Fruit fly (Drosophila melanogaster) whole organism, wandering third instar larva: Measurements from ENCODE around the gene Vps52.

Experiments
- Abd-B ChIP-seq: fragments of >200 bp; optimal IDR thresholded peaks from 2 replicates; lab custom pipeline; 2017; ENCODE audit warnings: missing biosample characterization, missing genetic modification characterization
- CG32264 ChIP-seq: fragments of 200-800 bp; sonication (Bioruptor generic); optimal IDR thresholded peaks from 2 replicates; lab custom pipeline; 2016; ENCODE audit warnings: missing biosample characterization, missing genetic modification characterization
- CG9705 ChIP-seq: fragments of 200-800 bp; sonication (Bioruptor generic); optimal IDR thresholded peaks from 2 replicates; lab custom pipeline; 2018; ENCODE audit warnings: missing biosample characterization, mild to moderate bottlenecking, missing genetic modification characterization
- CrebA ChIP-seq: fragments of 200-800 bp; sonication (Bioruptor generic); optimal IDR thresholded peaks from 2 replicates; lab custom pipeline; 2016; ENCODE audit warnings: missing biosample characterization, mild to moderate bottlenecking, missing genetic modification characterization, borderline replicate concordance
- Dfd ChIP-seq: fragments of >200 bp; optimal IDR thresholded peaks from 2 replicates; lab custom pipeline; 2017; ENCODE audit warnings: missing biosample characterization, missing genetic modification characterization
- Dif ChIP-seq: fragments of 200-275, 200-300 bp; sonication (Bioruptor generic); optimal IDR thresholded peaks from 2 replicates; lab custom pipeline; 2018; ENCODE audit warnings: missing biosample characterization, missing genetic modification characterization; ENCODE audit not compliant: partially characterized antibody
- GATAd ChIP-seq: sonication (Bioruptor generic); optimal IDR thresholded peaks from 2 replicates; lab custom pipeline; 2016; ENCODE audit warnings: missing biosample characterization, missing genetic modification characterization
- HLH106 ChIP-seq: fragments of 200-800 bp; optimal IDR thresholded peaks from 3 replicates; lab custom pipeline; 2019; ENCODE audit warnings: missing biosample characterization, mild to moderate bottlenecking, missing genetic modification characterization, moderate library complexity
- Hnf4 ChIP-seq: fragments of 200-800 bp; sonication (Bioruptor generic); optimal IDR thresholded peaks from 2 replicates; lab custom pipeline; 2016; ENCODE audit warnings: missing biosample characterization, mild to moderate bottlenecking, missing genetic modification characterization
- Hr78 ChIP-seq: fragments of >200 bp; optimal IDR thresholded peaks from 2 replicates; lab custom pipeline; 2017; ENCODE audit warnings: missing biosample characterization, missing genetic modification characterization
- Hr83 ChIP-seq: fragments of 200-300 bp; sonication (Bioruptor generic); optimal IDR thresholded peaks from 2 replicates; lab custom pipeline; 2016; ENCODE audit warnings: missing biosample characterization, mild to moderate bottlenecking, missing genetic modification characterization, moderate library complexity; ENCODE audit not compliant: poor library complexity, severe bottlenecking
- Jra ChIP-seq: sonication (Bioruptor generic); optimal IDR thresholded peaks from 2 replicates; lab custom pipeline; 2016; ENCODE audit warnings: missing biosample characterization, missing genetic modification characterization
- Mio ChIP-seq: sonication (Bioruptor generic); optimal IDR thresholded peaks from 2 replicates; lab custom pipeline; 2016; ENCODE audit warnings: missing biosample characterization, missing genetic modification characterization
- Myc ChIP-seq: fragments of >200 bp; optimal IDR thresholded peaks from 2 replicates; lab custom pipeline; 2017
- N ChIP-seq: fragments of >200 bp; optimal IDR thresholded peaks from 2 replicates; lab custom pipeline; 2018; ENCODE audit warnings: missing biosample characterization, missing external identifiers, missing genetic modification characterization
- OdsH ChIP-seq: fragments of 200-800 bp; sonication (Bioruptor generic); optimal IDR thresholded peaks from 2 replicates; lab custom pipeline; 2016; ENCODE audit warnings: missing biosample characterization, mild to moderate bottlenecking, missing genetic modification characterization
- Rel ChIP-seq, 2 experiments: fragments of 200-800 bp; sonication (Bioruptor generic) in 1 of 2; optimal IDR thresholded peaks; 2 replicates in 1 of 2; 3 replicates in 1 of 2; lab custom pipeline; 2016 to 2019; ENCODE audit warnings: mild to moderate bottlenecking in 2 of 2, missing biosample characterization in 2 of 2, missing genetic modification characterization in 2 of 2, moderate library complexity in 1 of 2
- Vsx2 ChIP-seq: fragments of 200-300, 225-300 bp; sonication (Bioruptor generic); optimal IDR thresholded peaks from 2 replicates; lab custom pipeline; 2018; ENCODE audit warnings: missing biosample characterization, missing genetic modification characterization; ENCODE audit not compliant: partially characterized antibody
- br ChIP-seq: fragments of 200-800 bp; sonication (Bioruptor generic); optimal IDR thresholded peaks from 2 replicates; lab custom pipeline; 2016; ENCODE audit warnings: missing biosample characterization, missing genetic modification characterization
- brk ChIP-seq: fragments of 200-800 bp; sonication (Bioruptor generic); optimal IDR thresholded peaks from 2 replicates; lab custom pipeline; 2016; ENCODE audit warnings: missing biosample characterization, mild to moderate bottlenecking, missing genetic modification characterization
- dmrt93B ChIP-seq: fragments of 200-800 bp; sonication (Bioruptor generic); optimal IDR thresholded peaks from 2 replicates; lab custom pipeline; 2018; ENCODE audit warnings: missing biosample characterization, mild to moderate bottlenecking, missing genetic modification characterization
- dsf ChIP-seq: sonication (Bioruptor generic); optimal IDR thresholded peaks from 2 replicates; lab custom pipeline; 2016; ENCODE audit warnings: missing biosample characterization, missing genetic modification characterization, borderline replicate concordance
- ey ChIP-seq: fragments of 200-800 bp; sonication (Bioruptor generic); optimal IDR thresholded peaks from 2 replicates; lab custom pipeline; 2016; ENCODE audit warnings: missing biosample characterization, missing genetic modification characterization
- foxo ChIP-seq, 2 experiments: fragments of 200-800 bp; sonication (Bioruptor generic); optimal IDR thresholded peaks; 2 replicates in 1 of 2; 3 replicates in 1 of 2; lab custom pipeline; 2016 to 2017; ENCODE audit warnings: missing biosample characterization in 2 of 2, missing genetic modification characterization in 2 of 2
- fru ChIP-seq: fragments of 200-800 bp; sonication (Bioruptor generic); optimal IDR thresholded peaks from 3 replicates; lab custom pipeline; 2016; ENCODE audit warnings: missing biosample characterization, mild to moderate bottlenecking, missing genetic modification characterization
- jim ChIP-seq: fragments of 175-275, 200-325 bp; sonication (Bioruptor generic); optimal IDR thresholded peaks from 2 replicates; lab custom pipeline; 2016; ENCODE audit warnings: missing biosample characterization, mild to moderate bottlenecking, missing genetic modification characterization
- lola ChIP-seq: fragments of >200 bp; optimal IDR thresholded peaks from 2 replicates; lab custom pipeline; 2017; ENCODE audit warnings: missing biosample characterization, missing genetic modification characterization
- psq ChIP-seq: fragments of 200-800 bp; sonication (Bioruptor generic); optimal IDR thresholded peaks from 3 replicates; lab custom pipeline; 2017; ENCODE audit warnings: missing biosample characterization, mild to moderate bottlenecking, missing genetic modification characterization, moderate library complexity
- rgr ChIP-seq: fragments of 200-800 bp; sonication (Bioruptor generic); optimal IDR thresholded peaks from 3 replicates; lab custom pipeline; 2016; ENCODE audit warnings: missing biosample characterization, mild to moderate bottlenecking, missing genetic modification characterization
- sage ChIP-seq: fragments of 200-800 bp; sonication (Bioruptor generic); optimal IDR thresholded peaks from 2 replicates; lab custom pipeline; 2016; ENCODE audit warnings: missing biosample characterization, mild to moderate bottlenecking, missing genetic modification characterization
- sv ChIP-seq: fragments of 200-800 bp; sonication (Bioruptor generic); optimal IDR thresholded peaks from 3 replicates; lab custom pipeline; 2016; ENCODE audit warnings: missing biosample characterization, missing genetic modification characterization
- tai ChIP-seq: sonication (Bioruptor generic); optimal IDR thresholded peaks from 2 replicates; lab custom pipeline; 2016; ENCODE audit warnings: missing biosample characterization, missing genetic modification characterization
- usp ChIP-seq: fragments of >200 bp; optimal IDR thresholded peaks from 2 replicates; lab custom pipeline; 2017; ENCODE audit warnings: missing biosample characterization, missing genetic modification characterization
- woc ChIP-seq: sonication (Bioruptor generic); optimal IDR thresholded peaks from 2 replicates; lab custom pipeline; 2016; ENCODE audit warnings: missing biosample characterization, mild to moderate bottlenecking, missing genetic modification characterization

The Vps52 gene

dm6 chr2L:5567103-5567502 lies 43.4 kb upstream of the Vps52 start:
- TF ChIP-seq foxo (GFP tag; optimal IDR thresholded peaks at IDR 0.05; lab: Kevin White, UChicago) (peak in 1 of 2 experiments; percentile 2), rgr (GFP tag; lab: Kevin White, UChicago) (no peak), brk (no peak), HLH106 (tag; lab: Kevin White, UChicago) (peak; percentile 14)

dm6 chr2L:5558809-5559392 lies 35.2 kb upstream of the Vps52 start, which contains the start of gene GluRIIB:
Gene GluRIIB, plus strand, starts transcription at chr2L:5559342.
- no peak for TF ChIP-seq rgr (GFP tag; lab: Kevin White, UChicago)
- TF ChIP-seq fru (GFP tag; lab: Kevin White, UChicago) = no peak
- no peak for TF ChIP-seq sage (GFP tag; lab: Kevin White, UChicago)
- TF ChIP-seq dsf = no peak
- TF ChIP-seq dmrt93B (GFP tag; lab: Kevin White, UChicago) = no peak

dm6 chr2L:5554818-5555217 lies 31.1 kb upstream of the Vps52 start, which contains the start of gene GluRIIA:
Gene GluRIIA, plus strand, starts transcription at chr2L:5555072.
- TF ChIP-seq fru (GFP tag; lab: Kevin White, UChicago) (no peak), ey (GFP tag; lab: Kevin White, UChicago) (no peak), Hnf4 (GFP tag; lab: Kevin White, UChicago) (no peak), sv (GFP tag; lab: Kevin White, UChicago) (no peak), Dif (GFP tag; lab: Kevin White, UChicago) (no peak), br (GFP tag; lab: Kevin White, UChicago) (no peak), Rel (GFP tag; optimal IDR thresholded peaks at IDR 0.05; lab: Kevin White, UChicago) (no peak), Rel (tag; optimal IDR thresholded peaks at IDR 0.05; lab: Kevin White, UChicago) (no peak), Vsx2 (GFP tag; lab: Kevin White, UChicago) (no peak), CrebA (GFP tag; lab: Kevin White, UChicago) (no peak), CG32264 (GFP tag; lab: Kevin White, UChicago) (no peak), Abd-B (GFP tag; lab: Kevin White, UChicago) (no peak), lola (no peak), jim (no peak), Hr78 (GFP tag; lab: Kevin White, UChicago) (no peak), HLH106 (tag; lab: Kevin White, UChicago) (no peak), tai (GFP tag; lab: Kevin White, UChicago) (no peak), N (GFP tag; lab: Kevin White, UChicago) (no peak)
- TF ChIP-seq, all 38 proteins: peak for 0

dm6 chr2L:5553750-5554149 lies 30.1 kb upstream of the Vps52 start, which contains the start of the genes CG14013 and CG14017:
Gene CG14013, minus strand, starts transcription at chr2L:5553850.
Gene CG14017, plus strand, starts transcription at chr2L:5553897.
- no peak for TF ChIP-seq OdsH (GFP tag; lab: Kevin White, UChicago)

- TF ChIP-seq sv (GFP tag; lab: Kevin White, UChicago) (no peak), ey (GFP tag; lab: Kevin White, UChicago) (no peak), Myc (lab: Kevin White, UChicago) (no peak), jim (no peak), Hr78 (GFP tag; lab: Kevin White, UChicago) (no peak), Jra (no peak), GATAd (GFP tag; lab: Kevin White, UChicago) (no peak), foxo (GFP tag; optimal IDR thresholded peaks at IDR 0.05; lab: Kevin White, UChicago) (no peak)
These were observed 27.8 kb upstream of the Vps52 start, which contains the start of gene CG18269 for dm6 chr2L:5551538-5551937. Gene CG18269, plus strand, starts transcription at chr2L:5551838.

dm6 chr2L:5550735-5551134 lies 27.0 kb upstream of the Vps52 start, which contains the start of gene CG14014:
Gene CG14014, minus strand, starts transcription at chr2L:5550835.
- TF ChIP-seq usp (GFP tag; lab: Kevin White, UChicago) (no peak), Dif (GFP tag; lab: Kevin White, UChicago) (no peak), Hr83 (no peak), N (GFP tag; lab: Kevin White, UChicago) (no peak), brk (no peak), CG9705 (no peak), lola (no peak), woc (GFP tag; lab: Kevin White, UChicago) (no peak), sv (GFP tag; lab: Kevin White, UChicago) (no peak), rgr (GFP tag; lab: Kevin White, UChicago) (no peak), fru (GFP tag; lab: Kevin White, UChicago) (no peak), Vsx2 (GFP tag; lab: Kevin White, UChicago) (no peak), Mio (no peak), psq (GFP tag; lab: Kevin White, UChicago) (no peak), HLH106 (tag; lab: Kevin White, UChicago) (no peak), Dfd (GFP tag; lab: Kevin White, UChicago) (no peak), Myc (lab: Kevin White, UChicago) (no peak)
